Worm (Caenorhabditis elegans): ENCODE results near the gene F13A2.2.

ce11 chrV:4341736-4342135, 42.6 kb downstream of the F13A2.2 start:
- TF ChIP-seq him-1 (tag; optimal IDR thresholded peaks at IDR 0.05) (no peak), W03F9.2 (tag; optimal IDR thresholded peaks at IDR 0.05) (no peak)
